Fruit fly (Drosophila melanogaster): ENCODE measurements around the gene cact.

The cact gene

dm6 chr2L:16357865-16358264 lies 31.9 kb upstream of the cact start (continued):
- TF ChIP-seq pfk (GFP tag; optimal IDR thresholded peaks at IDR 0.05) (no peak), CG14441 (GFP tag; IDR thresholded peaks at IDR 0.05) (no peak), CG6175 (GFP tag; IDR thresholded peaks at IDR 0.05) (no peak), Pdp1 (GFP tag; optimal IDR thresholded peaks at IDR 0.05) (no peak), CG12391 (tag; optimal IDR thresholded peaks at IDR 0.05) (peak; percentile 59), CG5180 (GFP tag; optimal IDR thresholded peaks at IDR 0.05) (no peak), CG12769 (tag; optimal IDR thresholded peaks at IDR 0.05) (no peak), MBD-R2 (GFP tag; IDR thresholded peaks at IDR 0.05) (no peak), fd102C (GFP tag; optimal IDR thresholded peaks at IDR 0.05) (no peak), CrebB (tag; optimal IDR thresholded peaks at IDR 0.05) (no peak), HLH54F (GFP tag; optimal IDR thresholded peaks at IDR 0.05) (no peak), kah (GFP tag; optimal IDR thresholded peaks at IDR 0.05) (no peak), CG12219 (GFP tag; optimal IDR thresholded peaks at IDR 0.05) (no peak), CTCF (GFP tag; optimal IDR thresholded peaks at IDR 0.05) (no peak), CG3065 (GFP tag; optimal IDR thresholded peaks at IDR 0.05) (no peak), lov (optimal IDR thresholded peaks at IDR 0.05) (no peak), lov (GFP tag; IDR thresholded peaks at IDR 0.05) (no peak), CG6765 (GFP tag; optimal IDR thresholded peaks at IDR 0.05) (no peak), CG9876 (GFP tag; optimal IDR thresholded peaks at IDR 0.05) (no peak), Jarid2 (GFP tag; optimal IDR thresholded peaks at IDR 0.05) (no peak), Fer3 (tag; optimal IDR thresholded peaks at IDR 0.05) (peak; percentile 17), bsh (GFP tag; optimal IDR thresholded peaks at IDR 0.05) (peak in 1 of 2 experiments; percentile 63), lola (GFP tag; optimal IDR thresholded peaks at IDR 0.05) (peak in 1 of 3 experiments; percentile 6), CG11085 (GFP tag; IDR thresholded peaks at IDR 0.05) (no peak), Vsx1 (GFP tag; optimal IDR thresholded peaks at IDR 0.05) (no peak), CG13296 (GFP tag; optimal IDR thresholded peaks at IDR 0.05) (no peak), wek (GFP tag; optimal IDR thresholded peaks at IDR 0.05) (no peak), Oaz (GFP tag; IDR thresholded peaks at IDR 0.05) (no peak), slp2 (GFP tag; optimal IDR thresholded peaks at IDR 0.05) (no peak), CG13287 (GFP tag; IDR thresholded peaks at IDR 0.05; ENCODE audit: partially characterized antibody) (no peak), pros (GFP tag; optimal IDR thresholded peaks at IDR 0.05) (no peak), grau (tag; optimal IDR thresholded peaks at IDR 0.05) (peak; percentile 36), gce (GFP tag; IDR thresholded peaks at IDR 0.05) (no peak), sob (GFP tag; IDR thresholded peaks at IDR 0.05) (no peak), Scr (GFP tag; IDR thresholded peaks at IDR 0.05; ENCODE audit: partially characterized antibody) (no peak), sug (tag; optimal IDR thresholded peaks at IDR 0.05) (no peak), CG7372 (GFP tag; IDR thresholded peaks at IDR 0.05) (no peak), CG12236 (GFP tag; optimal IDR thresholded peaks at IDR 0.05) (no peak), CG32532 (GFP tag; IDR thresholded peaks at IDR 0.05) (peak; percentile 21; the same call in 1 of the 2 replicates), CG3281 (GFP tag; optimal IDR thresholded peaks at IDR 0.05) (no peak), sqz (GFP tag; optimal IDR thresholded peaks at IDR 0.05) (peak; percentile 37), bcd (GFP tag; optimal IDR thresholded peaks at IDR 0.05) (no peak), otp (GFP tag; IDR thresholded peaks at IDR 0.05) (no peak), Ada2b (GFP tag; IDR thresholded peaks at IDR 0.05) (no peak), dimm (GFP tag; IDR thresholded peaks at IDR 0.05) (no peak), jing (GFP tag; optimal IDR thresholded peaks at IDR 0.05) (no peak), amos (GFP tag; IDR thresholded peaks at IDR 0.05; ENCODE audit: partially characterized antibody) (no peak), ham (GFP tag; IDR thresholded peaks at IDR 0.05) (no peak), CG17568 (GFP tag; optimal IDR thresholded peaks at IDR 0.05) (no peak), da (GFP tag; optimal IDR thresholded peaks at IDR 0.05) (no peak), Blimp-1 (GFP tag; optimal IDR thresholded peaks at IDR 0.05) (peak; percentile 57)

All from whole organism, embryonic.